Worm (Caenorhabditis elegans) whole organism, mixed stage, embryonic: ENCODE measurements around the gene urm-1.

Experiments used
- M03D4.4 ChIP-seq: sonication (generic microtip); optimal IDR thresholded peaks from 2 replicates; lab custom pipeline; 2017; ENCODE audit warnings: mild to moderate bottlenecking, missing genetic modification characterization, missing compliant biosample characterization
- lin-13 ChIP-seq: fragments of 150-350 bp; optimal IDR thresholded peaks from 2 replicates; lab custom pipeline; 2014; ENCODE audit warnings: missing biosample characterization, missing genetic modification characterization
- lin-32 ChIP-seq: fragments of 200-800 bp; sonication (Bioruptor generic); optimal IDR thresholded peaks from 2 replicates; lab custom pipeline; 2018; ENCODE audit warnings: mild to moderate bottlenecking, missing genetic modification characterization, missing compliant biosample characterization
- nhr-28 ChIP-seq: fragments of 150-350 bp; optimal IDR thresholded peaks from 2 replicates; lab custom pipeline; 2014; ENCODE audit warnings: missing biosample characterization, missing genetic modification characterization
- pha-4 ChIP-seq: fragments of 150-350 bp; optimal IDR thresholded peaks from 2 replicates; lab custom pipeline; 2018; ENCODE audit warnings: missing biosample characterization, missing genetic modification reagents, missing genetic modification characterization
- tbx-8 ChIP-seq: fragments of 200-800 bp; sonication (Bioruptor generic); optimal IDR thresholded peaks from 2 replicates; lab custom pipeline; 2018; ENCODE audit warnings: mild to moderate bottlenecking, missing genetic modification characterization, moderate library complexity, missing compliant biosample characterization
- unc-62 ChIP-seq: fragments of 150-350 bp; optimal IDR thresholded peaks from 2 replicates; lab custom pipeline; 2014; ENCODE audit warnings: missing biosample characterization, missing genetic modification reagents, missing genetic modification characterization

ce11 chrIII:10470927-10471326 lies 34.4 kb upstream of the urm-1 start, which contains the start of gene cul-1:
- no peak for TF ChIP-seq nhr-28 (tag; lab: Kevin White, UChicago)
- no peak for TF ChIP-seq lin-32 (GFP tag; lab: Kevin White, UChicago)
- no peak for TF ChIP-seq tbx-8 (GFP tag; lab: Kevin White, UChicago)
- no peak for TF ChIP-seq lin-13 (tag; lab: Kevin White, UChicago)
- TF ChIP-seq M03D4.4 (tag; lab: Kevin White, UChicago) = no peak
- TF ChIP-seq pha-4 (tag; lab: Kevin White, UChicago) = no peak
- no peak for TF ChIP-seq unc-62 (GFP tag; lab: Kevin White, UChicago)
